Worm (Caenorhabditis elegans): Measurements from ENCODE around the gene C36A4.10.

The C36A4.10 gene

ce11 chrIII:3806883-3807282 is 24.4 kb downstream of the C36A4.10 start:
- TF ChIP-seq ZK546.5 (tag; optimal IDR thresholded peaks at IDR 0.05) (no peak), nhr-237 (tag; optimal IDR thresholded peaks at IDR 0.05) (no peak), blmp-1 (tag; optimal IDR thresholded peaks at IDR 0.05; ENCODE audit: insufficient read depth) (no peak), elt-3 (tag; optimal IDR thresholded peaks at IDR 0.05) (no peak), gmeb-1 (tag; optimal IDR thresholded peaks at IDR 0.05) (no peak), mdl-1 (tag; optimal IDR thresholded peaks at IDR 0.05) (no peak), nhr-6 (tag; optimal IDR thresholded peaks at IDR 0.05) (no peak), R02D3.7 (tag; optimal IDR thresholded peaks at IDR 0.05) (no peak), sem-4 (tag; optimal IDR thresholded peaks at IDR 0.05) (no peak), egl-27 (tag; optimal IDR thresholded peaks at IDR 0.05) (no peak)

ce11 chrIII:3804422-3804821 is 26.9 kb downstream of the C36A4.10 start, which contains the start of gene xbx-5:
Gene xbx-5, minus strand, starts transcription at chrIII:3804477.
- TF ChIP-seq nhr-23 (tag; optimal IDR thresholded peaks at IDR 0.05) (no peak), unc-39 (tag; optimal IDR thresholded peaks at IDR 0.05) (no peak), lin-11 (tag; optimal IDR thresholded peaks at IDR 0.05) (peak; percentile 31), zag-1 (tag; optimal IDR thresholded peaks at IDR 0.05) (no peak), sem-4 (tag; optimal IDR thresholded peaks at IDR 0.05) (no peak), R02D3.7 (tag; optimal IDR thresholded peaks at IDR 0.05) (no peak), ztf-11 (tag; optimal IDR thresholded peaks at IDR 0.05) (no peak)

- TF ChIP-seq mab-5 (tag; optimal IDR thresholded peaks at IDR 0.05), result no peak
- no peak for TF ChIP-seq ZK546.5 (tag; optimal IDR thresholded peaks at IDR 0.05)
- TF ChIP-seq nhr-23 (tag; optimal IDR thresholded peaks at IDR 0.05), result no peak
- no peak for TF ChIP-seq gmeb-1 (tag; optimal IDR thresholded peaks at IDR 0.05)
- no peak for TF ChIP-seq elt-1 (tag; optimal IDR thresholded peaks at IDR 0.05)
- TF ChIP-seq zag-1 (tag; optimal IDR thresholded peaks at IDR 0.05), result no peak
- no peak for TF ChIP-seq blmp-1 (tag; optimal IDR thresholded peaks at IDR 0.05; ENCODE audit: insufficient read depth)
- TF ChIP-seq lsy-2 (tag; optimal IDR thresholded peaks at IDR 0.05), result no peak
- TF ChIP-seq sem-4 (tag; optimal IDR thresholded peaks at IDR 0.05), result no peak
- TF ChIP-seq fos-1 (tag; optimal IDR thresholded peaks at IDR 0.05), result no peak
- no peak for TF ChIP-seq peb-1 (tag; optimal IDR thresholded peaks at IDR 0.05)
- no peak for TF ChIP-seq unc-39 (tag; optimal IDR thresholded peaks at IDR 0.05)
- TF ChIP-seq nhr-21 (tag; optimal IDR thresholded peaks at IDR 0.05), result no peak
Observed at ce11 chrIII:3803113-3803512, 28.2 kb downstream of the C36A4.10 start.

DNA sequence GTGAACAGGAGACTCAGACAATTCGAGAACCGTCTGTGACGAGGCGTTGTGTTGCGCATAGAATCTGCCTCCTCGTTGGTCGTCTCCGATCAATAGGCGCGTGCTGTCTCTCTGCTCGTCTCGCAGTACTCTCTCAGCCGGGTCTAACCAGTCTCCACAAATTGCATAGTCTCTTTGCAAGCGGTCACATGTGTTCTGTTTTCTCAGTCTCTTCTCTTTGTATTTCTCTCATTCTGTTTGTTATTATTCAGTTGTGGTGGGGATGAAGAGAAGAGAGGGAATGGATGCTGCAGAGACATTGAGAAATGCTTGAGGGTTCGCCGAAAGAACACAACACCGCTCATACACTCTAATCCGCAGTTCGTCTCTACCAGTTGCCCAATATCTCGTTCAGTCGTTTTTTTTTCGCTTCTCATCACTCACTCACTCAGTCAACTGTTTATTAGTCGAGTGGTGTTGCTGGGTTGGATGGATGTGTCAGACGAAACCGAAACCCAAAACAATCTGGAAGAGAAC is 29.8 kb downstream of the C36A4.10 start:
- TF ChIP-seq mdl-1 (tag; optimal IDR thresholded peaks at IDR 0.05) (peak; percentile 100), nhr-6 (tag; optimal IDR thresholded peaks at IDR 0.05) (peak; percentile 97), ceh-16 (tag; optimal IDR thresholded peaks at IDR 0.05) (peak; percentile 89), nhr-23 (tag; optimal IDR thresholded peaks at IDR 0.05) (no peak), aly-2 (tag; optimal IDR thresholded peaks at IDR 0.05) (no peak), ZK546.5 (tag; optimal IDR thresholded peaks at IDR 0.05) (peak; percentile 61), elt-3 (tag; optimal IDR thresholded peaks at IDR 0.05) (no peak), sma-3 (GFP tag; optimal IDR thresholded peaks at IDR 0.05) (peak; percentile 96), alr-1 (tag; optimal IDR thresholded peaks at IDR 0.05) (no peak), lsy-2 (tag; optimal IDR thresholded peaks at IDR 0.05) (peak; percentile 87 to 96), nhr-21 (tag; optimal IDR thresholded peaks at IDR 0.05) (peak; percentile 98), ztf-4 (tag; optimal IDR thresholded peaks at IDR 0.05) (peak; percentile 98), mab-5 (tag; optimal IDR thresholded peaks at IDR 0.05) (peak; percentile 90), dmd-4 (tag; optimal IDR thresholded peaks at IDR 0.05) (peak; percentile 31), ztf-1 (GFP tag; conservative IDR thresholded peaks at IDR 0.05) (no peak), unc-55 (GFP tag; optimal IDR thresholded peaks at IDR 0.05) (peak; percentile 98), lin-11 (tag; optimal IDR thresholded peaks at IDR 0.05) (peak; percentile 91), unc-62 (GFP tag; optimal IDR thresholded peaks at IDR 0.05) (peak; percentile 91), nhr-237 (tag; optimal IDR thresholded peaks at IDR 0.05) (peak; percentile 42), Y55F3AM.14 (GFP tag; optimal IDR thresholded peaks at IDR 0.05) (peak; percentile 98), nhr-11 (tag; optimal IDR thresholded peaks at IDR 0.05) (no peak), crh-2 (tag; optimal IDR thresholded peaks at IDR 0.05) (peak; percentile 98), gmeb-1 (tag; optimal IDR thresholded peaks at IDR 0.05) (peak; percentile 88), ama-1 (optimal IDR thresholded peaks at IDR 0.05) (peak; percentile 85), egl-27 (tag; optimal IDR thresholded peaks at IDR 0.05) (peak; percentile 98), C34F6.9 (tag; optimal IDR thresholded peaks at IDR 0.05) (peak; percentile 100), nhr-10 (tag; optimal IDR thresholded peaks at IDR 0.05) (peak; percentile 76), fos-1 (tag; optimal IDR thresholded peaks at IDR 0.05) (peak; percentile 97), elt-1 (tag; optimal IDR thresholded peaks at IDR 0.05) (peak; percentile 13), nhr-12 (tag; optimal IDR thresholded peaks at IDR 0.05) (no peak), nhr-77 (tag; optimal IDR thresholded peaks at IDR 0.05) (peak; percentile 81), snpc-4 (tag; optimal IDR thresholded peaks at IDR 0.05) (peak; percentile 86), ztf-11 (tag; optimal IDR thresholded peaks at IDR 0.05) (peak; percentile 47), nhr-25 (tag; optimal IDR thresholded peaks at IDR 0.05) (peak; percentile 98), lin-39 (tag; optimal IDR thresholded peaks at IDR 0.05) (no peak), nhr-129 (tag; optimal IDR thresholded peaks at IDR 0.05) (peak; percentile 98), R02D3.7 (tag; optimal IDR thresholded peaks at IDR 0.05) (no peak), zag-1 (tag; optimal IDR thresholded peaks at IDR 0.05) (peak; percentile 96), unc-39 (tag; optimal IDR thresholded peaks at IDR 0.05) (peak; percentile 30), F13H6.1 (tag; optimal IDR thresholded peaks at IDR 0.05) (peak; percentile 99), mbf-1 (tag; optimal IDR thresholded peaks at IDR 0.05) (no peak), sem-4 (tag; optimal IDR thresholded peaks at IDR 0.05) (peak; percentile 98)

All from whole organism, L2 larva.